Worm (Caenorhabditis elegans): ENCODE measurements around the gene F44B9.5.

Gene F44B9.5

DNA sequence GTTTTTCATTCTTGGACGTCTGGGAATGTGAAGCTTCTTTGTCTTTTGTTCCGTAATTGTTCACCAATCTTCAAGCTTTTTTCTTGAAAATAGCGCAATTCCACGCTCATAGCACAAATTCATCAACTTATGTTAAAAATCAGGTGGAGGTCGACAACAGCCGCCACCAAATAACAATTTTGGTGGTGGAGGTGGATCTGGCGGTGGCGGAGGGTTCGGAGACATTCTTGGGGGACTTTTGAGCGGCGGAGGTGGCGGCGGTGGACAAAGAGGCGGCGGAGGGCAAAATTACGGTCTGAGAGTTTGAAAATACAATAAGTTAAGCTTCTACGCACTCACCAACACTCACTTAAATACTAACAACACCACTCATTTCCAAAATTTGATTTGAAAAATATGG, 34.4 kb downstream of the F44B9.5 start:
- TF ChIP-seq tra-4 (tag; optimal IDR thresholded peaks at IDR 0.05) (no peak), flt-1 (GFP tag; IDR thresholded peaks at IDR 0.05) (no peak), sea-1 (GFP tag; conservative IDR thresholded peaks at IDR 0.05) (no peak), hnd-1 (tag; optimal IDR thresholded peaks at IDR 0.05) (no peak), ama-1 (optimal IDR thresholded peaks at IDR 0.05) (no peak), hmbx-1 (tag; optimal IDR thresholded peaks at IDR 0.05) (no peak), scrt-1 (GFP tag; IDR thresholded peaks at IDR 0.05) (no peak), F13C5.2 (tag; optimal IDR thresholded peaks at IDR 0.05) (no peak)

DNA sequence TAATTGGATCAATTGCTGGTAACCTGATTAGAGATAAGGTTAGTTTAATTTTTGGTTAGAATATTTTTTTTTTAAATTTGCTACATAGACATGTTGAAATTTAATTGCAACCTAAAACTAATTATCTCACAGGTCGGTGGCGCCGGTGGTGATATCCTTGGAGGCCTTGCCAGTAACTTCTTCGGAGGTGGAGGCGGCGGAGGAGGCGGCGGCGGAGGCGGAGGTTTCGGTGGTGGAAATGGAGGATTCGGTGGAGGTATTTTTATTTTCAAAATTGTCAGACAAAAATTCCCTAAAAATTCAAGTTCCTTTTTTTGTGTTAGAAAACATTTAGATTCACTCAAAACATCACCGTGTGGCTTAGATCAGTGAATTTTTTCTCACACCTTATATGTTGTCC, 35.1 kb downstream of the F44B9.5 start:
- no peak for TF ChIP-seq tbx-11 (GFP tag; IDR thresholded peaks at IDR 0.05)
- no peak for TF ChIP-seq pes-1 (GFP tag; IDR thresholded peaks at IDR 0.05)
- no peak for TF ChIP-seq ceh-36 (tag; optimal IDR thresholded peaks at IDR 0.05)

DNA sequence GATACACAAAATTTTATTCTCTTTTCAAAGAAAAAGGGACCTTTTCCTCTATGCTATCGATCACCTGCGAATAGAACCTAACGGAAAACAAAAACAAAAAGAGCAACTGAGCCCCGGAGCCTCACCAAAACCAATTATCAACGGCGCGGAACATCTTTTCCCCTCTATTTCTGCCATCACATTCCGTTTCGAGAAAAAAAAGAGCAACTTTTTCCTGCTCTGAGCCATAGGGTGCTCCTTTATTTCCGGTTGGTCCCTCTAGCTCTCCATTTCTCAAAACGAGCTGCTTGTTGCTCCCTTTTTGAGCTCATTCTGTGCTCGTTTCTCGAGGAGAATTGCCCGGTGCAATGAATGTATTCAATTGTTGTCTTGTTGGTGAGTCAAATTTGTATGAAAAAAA, 36.7 kb downstream of the F44B9.5 start, which contains the start of gene clp-1:
TSS of gene clp-1 (plus strand) at position 301 of the 400 bp plus-strand sequence.
- TF ChIP-seq B0310.2 (tag; optimal IDR thresholded peaks at IDR 0.05) = no peak
- TF ChIP-seq hmg-4 (GFP tag; optimal IDR thresholded peaks at IDR 0.05) = no peak
- no peak for TF ChIP-seq tbx-37 (GFP tag; conservative IDR thresholded peaks at IDR 0.05)
- TF ChIP-seq pes-1 (GFP tag; IDR thresholded peaks at IDR 0.05) = no peak
- no peak for TF ChIP-seq ets-7 (tag; optimal IDR thresholded peaks at IDR 0.05)
- no peak for TF ChIP-seq hnd-1 (tag; optimal IDR thresholded peaks at IDR 0.05)
- no peak for TF ChIP-seq tbx-11 (GFP tag; IDR thresholded peaks at IDR 0.05)
- no peak for TF ChIP-seq ceh-36 (tag; optimal IDR thresholded peaks at IDR 0.05)
- no peak for TF ChIP-seq flt-1 (GFP tag; IDR thresholded peaks at IDR 0.05)
- TF ChIP-seq tra-4 (tag; optimal IDR thresholded peaks at IDR 0.05) = no peak
- no peak for TF ChIP-seq F13C5.2 (tag; optimal IDR thresholded peaks at IDR 0.05)
- no peak for TF ChIP-seq hmbx-1 (tag; optimal IDR thresholded peaks at IDR 0.05)
- TF ChIP-seq ceh-13 (GFP tag; optimal IDR thresholded peaks at IDR 0.05) = no peak
- TF ChIP-seq ama-1 (optimal IDR thresholded peaks at IDR 0.05) = no peak

DNA sequence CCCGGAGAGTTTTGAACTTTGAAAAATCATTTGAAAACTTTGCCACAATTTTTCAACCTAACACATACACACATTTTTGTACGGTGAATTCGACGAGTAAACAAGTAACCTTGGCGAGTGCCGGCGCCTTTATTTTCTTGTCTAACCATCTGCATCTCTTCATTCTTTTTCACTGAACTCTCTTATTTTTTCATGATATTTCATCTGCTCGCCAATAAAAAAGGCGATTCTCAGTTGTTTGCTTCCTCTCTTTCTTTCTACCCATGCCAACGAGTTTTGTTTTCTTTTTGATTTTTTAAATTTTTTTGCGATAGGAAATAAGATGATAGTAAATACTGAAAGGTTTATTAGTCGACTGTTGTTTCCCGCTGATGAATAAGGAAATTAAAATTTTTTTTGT, 37.6 kb downstream of the F44B9.5 start:
- TF ChIP-seq tra-4 (tag; optimal IDR thresholded peaks at IDR 0.05) (no peak), aly-1 (tag; optimal IDR thresholded peaks at IDR 0.05) (no peak), ceh-13 (GFP tag; optimal IDR thresholded peaks at IDR 0.05) (no peak), hmbx-1 (tag; optimal IDR thresholded peaks at IDR 0.05) (no peak), tbx-37 (GFP tag; conservative IDR thresholded peaks at IDR 0.05) (no peak), flt-1 (GFP tag; IDR thresholded peaks at IDR 0.05) (no peak), pes-1 (GFP tag; IDR thresholded peaks at IDR 0.05) (no peak), hnd-1 (tag; optimal IDR thresholded peaks at IDR 0.05) (no peak), scrt-1 (GFP tag; IDR thresholded peaks at IDR 0.05) (no peak), hmg-4 (GFP tag; optimal IDR thresholded peaks at IDR 0.05) (no peak), ama-1 (optimal IDR thresholded peaks at IDR 0.05) (no peak), sea-1 (GFP tag; conservative IDR thresholded peaks at IDR 0.05) (no peak), ceh-36 (tag; optimal IDR thresholded peaks at IDR 0.05) (no peak), ets-7 (tag; optimal IDR thresholded peaks at IDR 0.05) (no peak), F13C5.2 (tag; optimal IDR thresholded peaks at IDR 0.05) (no peak), tbx-11 (GFP tag; IDR thresholded peaks at IDR 0.05) (no peak), B0310.2 (tag; optimal IDR thresholded peaks at IDR 0.05) (no peak)

DNA sequence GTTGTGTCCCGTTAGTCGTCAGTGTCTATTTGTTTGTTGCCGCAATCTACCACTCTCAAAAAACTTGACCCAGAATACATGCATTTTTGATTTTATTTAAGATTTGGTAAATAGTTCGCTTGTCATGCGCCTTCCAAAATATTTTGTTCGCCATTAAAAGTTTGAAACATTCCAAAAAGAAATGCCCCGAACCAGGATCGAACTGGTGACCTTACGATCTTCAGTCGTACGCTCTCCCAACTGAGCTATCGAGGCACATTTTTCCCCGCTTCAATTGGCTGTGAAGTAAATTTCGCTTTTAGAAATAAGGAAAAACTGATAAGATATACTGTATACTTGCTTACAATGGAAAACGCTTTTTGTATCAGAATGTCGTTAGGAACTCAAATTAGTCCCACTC, 38.0 kb downstream of the F44B9.5 start:
- TF ChIP-seq pes-1 (GFP tag; IDR thresholded peaks at IDR 0.05) (no peak), ceh-36 (tag; optimal IDR thresholded peaks at IDR 0.05) (no peak), B0310.2 (tag; optimal IDR thresholded peaks at IDR 0.05) (no peak), scrt-1 (GFP tag; IDR thresholded peaks at IDR 0.05) (no peak), tbx-37 (GFP tag; conservative IDR thresholded peaks at IDR 0.05) (no peak), ets-7 (tag; optimal IDR thresholded peaks at IDR 0.05) (no peak), aly-1 (tag; optimal IDR thresholded peaks at IDR 0.05) (no peak), hnd-1 (tag; optimal IDR thresholded peaks at IDR 0.05) (no peak), ceh-13 (GFP tag; optimal IDR thresholded peaks at IDR 0.05) (no peak), tra-4 (tag; optimal IDR thresholded peaks at IDR 0.05) (no peak)

DNA sequence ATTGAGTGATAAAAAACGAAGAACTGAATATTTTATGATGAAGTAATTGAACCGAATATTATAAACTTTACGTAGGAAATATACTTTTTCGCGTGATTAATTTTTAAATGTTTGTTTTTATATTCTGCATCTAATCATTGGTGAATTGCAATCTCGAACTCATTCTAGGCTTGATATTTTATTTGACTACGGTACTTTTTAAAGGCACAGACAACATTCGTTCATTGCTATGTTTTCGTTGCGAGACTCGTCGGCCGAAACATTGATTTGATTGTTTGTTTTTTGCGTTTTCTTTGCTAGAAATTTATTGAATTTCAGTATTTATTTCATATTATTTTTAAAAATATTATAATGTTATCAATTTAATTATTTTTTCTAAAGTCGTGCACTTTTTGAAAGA, 38.6 kb downstream of the F44B9.5 start, which contains the start of gene C06G4.4:
TSS of gene C06G4.4 (minus strand) at position 36 of the 400 bp plus-strand sequence.
- TF ChIP-seq scrt-1 (GFP tag; IDR thresholded peaks at IDR 0.05) (no peak), hmbx-1 (tag; optimal IDR thresholded peaks at IDR 0.05) (no peak), pes-1 (GFP tag; IDR thresholded peaks at IDR 0.05) (no peak), aly-1 (tag; optimal IDR thresholded peaks at IDR 0.05) (no peak), tbx-11 (GFP tag; IDR thresholded peaks at IDR 0.05) (no peak), B0310.2 (tag; optimal IDR thresholded peaks at IDR 0.05) (no peak), ets-7 (tag; optimal IDR thresholded peaks at IDR 0.05) (no peak), hmg-4 (GFP tag; optimal IDR thresholded peaks at IDR 0.05) (no peak), ceh-36 (tag; optimal IDR thresholded peaks at IDR 0.05) (no peak), tbx-37 (GFP tag; conservative IDR thresholded peaks at IDR 0.05) (no peak), sea-1 (GFP tag; conservative IDR thresholded peaks at IDR 0.05) (no peak), tra-4 (tag; optimal IDR thresholded peaks at IDR 0.05) (no peak), flt-1 (GFP tag; IDR thresholded peaks at IDR 0.05) (no peak), ceh-13 (GFP tag; optimal IDR thresholded peaks at IDR 0.05) (no peak), hnd-1 (tag; optimal IDR thresholded peaks at IDR 0.05) (no peak), F13C5.2 (tag; optimal IDR thresholded peaks at IDR 0.05) (no peak), ama-1 (optimal IDR thresholded peaks at IDR 0.05) (no peak)

DNA sequence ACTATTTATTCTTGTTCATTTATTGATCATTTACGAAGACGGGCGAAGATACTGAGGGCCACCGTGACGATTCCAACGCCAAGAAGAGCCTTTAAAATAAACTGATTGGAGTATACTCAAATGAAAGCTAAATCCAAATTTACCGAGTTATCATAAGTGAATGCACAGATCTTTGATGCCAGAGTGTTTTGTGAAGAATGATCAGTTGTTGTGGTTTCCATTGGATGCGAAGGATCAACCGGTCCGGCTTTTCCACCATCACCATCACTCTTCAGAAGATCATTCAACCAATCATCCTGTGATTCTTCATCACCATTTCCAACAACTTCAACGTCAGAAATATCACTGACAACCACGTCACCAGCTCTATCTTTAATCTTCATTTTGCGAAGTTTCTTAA, 39.1 kb downstream of the F44B9.5 start:
- no peak for TF ChIP-seq hnd-1 (tag; optimal IDR thresholded peaks at IDR 0.05)
- TF ChIP-seq F13C5.2 (tag; optimal IDR thresholded peaks at IDR 0.05) = no peak
- no peak for TF ChIP-seq hmbx-1 (tag; optimal IDR thresholded peaks at IDR 0.05)
- TF ChIP-seq aly-1 (tag; optimal IDR thresholded peaks at IDR 0.05) = no peak
- TF ChIP-seq ama-1 (optimal IDR thresholded peaks at IDR 0.05) = no peak
- TF ChIP-seq pes-1 (GFP tag; IDR thresholded peaks at IDR 0.05) = no peak
- no peak for TF ChIP-seq ceh-13 (GFP tag; optimal IDR thresholded peaks at IDR 0.05)
- TF ChIP-seq hmg-4 (GFP tag; optimal IDR thresholded peaks at IDR 0.05) = no peak
- TF ChIP-seq scrt-1 (GFP tag; IDR thresholded peaks at IDR 0.05) = no peak
- TF ChIP-seq tbx-37 (GFP tag; conservative IDR thresholded peaks at IDR 0.05) = no peak
- no peak for TF ChIP-seq B0310.2 (tag; optimal IDR thresholded peaks at IDR 0.05)
